Worm (Caenorhabditis elegans) whole organism, early embryonic: ENCODE results near the gene F54B8.1.

Experiments used
- B0310.2 ChIP-seq: sonication (generic microtip); optimal IDR thresholded peaks from 2 replicates; lab custom pipeline; 2016; ENCODE audit warnings: mild to moderate bottlenecking, missing genetic modification characterization, missing compliant biosample characterization
- F13C5.2 ChIP-seq: sonication (generic microtip); optimal IDR thresholded peaks from 2 replicates; lab custom pipeline; 2017; ENCODE audit warnings: mild to moderate bottlenecking, missing genetic modification characterization, inconsistent platforms, missing compliant biosample characterization
- aly-1 ChIP-seq: sonication (generic microtip); optimal IDR thresholded peaks from 2 replicates; lab custom pipeline; 2016; ENCODE audit warnings: missing genetic modification characterization, missing compliant biosample characterization
- ama-1 ChIP-seq: fragments of 150-350 bp; optimal IDR thresholded peaks from 2 replicates; lab custom pipeline; 2014
- ceh-13 ChIP-seq: fragments of 200-800 bp; sonication (Bioruptor generic); optimal IDR thresholded peaks from 2 replicates; lab custom pipeline; 2018; ENCODE audit warnings: mild to moderate bottlenecking, missing genetic modification characterization, missing compliant biosample characterization
- ceh-36 ChIP-seq: sonication (generic microtip); optimal IDR thresholded peaks from 2 replicates; lab custom pipeline; 2016; ENCODE audit warnings: missing genetic modification characterization, inconsistent platforms, missing compliant biosample characterization
- ets-7 ChIP-seq: sonication (generic microtip); optimal IDR thresholded peaks from 2 replicates; lab custom pipeline; 2016; ENCODE audit warnings: missing genotype, missing genetic modification characterization, missing compliant biosample characterization
- flt-1 ChIP-seq: fragments of 200-800 bp; sonication (Bioruptor generic); IDR thresholded peaks from 2 replicates; pipeline ENCODE4 v1.3.6; 2022; ENCODE audit warnings: missing genetic modification characterization, missing compliant biosample characterization
- hmbx-1 ChIP-seq: sonication (generic microtip); optimal IDR thresholded peaks from 2 replicates; lab custom pipeline; 2016; ENCODE audit warnings: mild to moderate bottlenecking, missing genetic modification characterization, missing compliant biosample characterization
- hmg-4 ChIP-seq: fragments of 200-800 bp; sonication (Bioruptor generic); optimal IDR thresholded peaks from 2 replicates; lab custom pipeline; 2018; ENCODE audit warnings: mild to moderate bottlenecking, missing genetic modification characterization, missing compliant biosample characterization
- hnd-1 ChIP-seq: sonication (generic microtip); optimal IDR thresholded peaks from 2 replicates; lab custom pipeline; 2016; ENCODE audit warnings: missing genetic modification characterization, missing compliant biosample characterization
- pes-1 ChIP-seq: fragments of 200-800 bp; sonication (Bioruptor generic); IDR thresholded peaks from 2 replicates; pipeline ENCODE4 v1.3.6; 2022; ENCODE audit warnings: missing genetic modification reagents, missing genetic modification characterization, missing compliant biosample characterization
- scrt-1 ChIP-seq: fragments of 200-800 bp; sonication (Bioruptor generic); IDR thresholded peaks from 2 replicates; pipeline ENCODE4 v1.3.6; 2022; ENCODE audit warnings: missing genetic modification characterization, missing compliant biosample characterization
- sea-1 ChIP-seq: fragments of 200-800 bp; sonication (Bioruptor generic); conservative IDR thresholded peaks from 2 replicates; pipeline ENCODE4 v1.3.6; 2022; ENCODE audit warnings: missing genetic modification characterization, missing compliant biosample characterization
- tbx-11 ChIP-seq: fragments of 200-800 bp; sonication (Bioruptor generic); IDR thresholded peaks from 2 replicates; pipeline ENCODE4 v1.3.6; 2022; ENCODE audit warnings: missing genetic modification characterization, missing compliant biosample characterization
- tbx-37 ChIP-seq: fragments of 200-800 bp; sonication (Bioruptor generic); conservative IDR thresholded peaks from 2 replicates; pipeline ENCODE4 v1.3.6; 2022; ENCODE audit warnings: missing genetic modification reagents, missing genetic modification characterization, missing compliant biosample characterization
- tra-4 ChIP-seq: sonication (generic microtip); optimal IDR thresholded peaks from 2 replicates; lab custom pipeline; 2017; ENCODE audit warnings: missing genetic modification characterization, missing compliant biosample characterization

The F54B8.1 gene

ce11 chrV:15779128-15779729, 31.3 kb upstream of the F54B8.1 start, which contains the start of the genes nhr-285 and irld-52:
TSS of gene nhr-285 (minus strand) at chrV:15779228.
TSS of gene irld-52 (plus strand) at chrV:15779679.
- no peak for TF ChIP-seq hnd-1 (tag; lab: Kevin White, UChicago)
- TF ChIP-seq pes-1 (GFP tag; lab: Robert Waterston, UW): no peak
- TF ChIP-seq flt-1 (GFP tag; lab: Robert Waterston, UW): no peak
- no peak for TF ChIP-seq sea-1
- no peak for TF ChIP-seq ets-7 (tag; lab: Kevin White, UChicago)
- TF ChIP-seq tbx-37 (GFP tag; lab: Robert Waterston, UW): no peak
- TF ChIP-seq scrt-1 (GFP tag; lab: Robert Waterston, UW): no peak
- no peak for TF ChIP-seq aly-1 (tag; lab: Kevin White, UChicago)
- TF ChIP-seq hmbx-1: no peak
- no peak for TF ChIP-seq tbx-11
- TF ChIP-seq hmg-4 (GFP tag; lab: Kevin White, UChicago): no peak
- no peak for TF ChIP-seq F13C5.2

ce11 chrV:15781086-15781485, 29.5 kb upstream of the F54B8.1 start, which contains the start of gene T26E4.2:
TSS of gene T26E4.2 (plus strand) at chrV:15781386.
- no peak for TF ChIP-seq hmbx-1
- TF ChIP-seq tbx-37 (GFP tag; lab: Robert Waterston, UW): no peak
- no peak for TF ChIP-seq F13C5.2
- TF ChIP-seq B0310.2: no peak
- no peak for TF ChIP-seq flt-1 (GFP tag; lab: Robert Waterston, UW)
- no peak for TF ChIP-seq ama-1 (lab: Kevin White, UChicago)
- no peak for TF ChIP-seq hnd-1 (tag; lab: Kevin White, UChicago)

- no peak for TF ChIP-seq ceh-13 (GFP tag; lab: Kevin White, UChicago)
Observed at ce11 chrV:15782494-15782893, 28.1 kb upstream of the F54B8.1 start, which contains the start of gene T26E4.3. TSS of gene T26E4.3 (plus strand) at chrV:15782794.

- no peak for TF ChIP-seq ceh-13 (GFP tag; lab: Kevin White, UChicago)
- no peak for TF ChIP-seq flt-1 (GFP tag; lab: Robert Waterston, UW)
- no peak for TF ChIP-seq tbx-37 (GFP tag; lab: Robert Waterston, UW)
- no peak for TF ChIP-seq hnd-1 (tag; lab: Kevin White, UChicago)
- TF ChIP-seq B0310.2: no peak
- no peak for TF ChIP-seq ama-1 (lab: Kevin White, UChicago)
- no peak for TF ChIP-seq tbx-11
- no peak for TF ChIP-seq ceh-36
- TF ChIP-seq sea-1: no peak
- no peak for TF ChIP-seq F13C5.2
- no peak for TF ChIP-seq aly-1 (tag; lab: Kevin White, UChicago)
- no peak for TF ChIP-seq scrt-1 (GFP tag; lab: Robert Waterston, UW)
- no peak for TF ChIP-seq hmbx-1
- no peak for TF ChIP-seq tra-4 (tag; lab: Kevin White, UChicago)
- no peak for TF ChIP-seq hmg-4 (GFP tag; lab: Kevin White, UChicago)
- no peak for TF ChIP-seq ets-7 (tag; lab: Kevin White, UChicago)
- no peak for TF ChIP-seq pes-1 (GFP tag; lab: Robert Waterston, UW)
Observed at ce11 chrV:15792409-15792808, 18.1 kb upstream of the F54B8.1 start, which contains the start of gene T26E4.4. TSS of gene T26E4.4 (minus strand) at chrV:15792509.

- TF ChIP-seq pes-1 (GFP tag; lab: Robert Waterston, UW): no peak
- TF ChIP-seq sea-1: no peak
- no peak for TF ChIP-seq hmbx-1
- TF ChIP-seq ceh-13 (GFP tag; lab: Kevin White, UChicago): no peak
- TF ChIP-seq tra-4 (tag; lab: Kevin White, UChicago): no peak
- no peak for TF ChIP-seq flt-1 (GFP tag; lab: Robert Waterston, UW)
- no peak for TF ChIP-seq ets-7 (tag; lab: Kevin White, UChicago)
- TF ChIP-seq ceh-36: no peak
- TF ChIP-seq tbx-11: no peak
- TF ChIP-seq aly-1 (tag; lab: Kevin White, UChicago): no peak
- no peak for TF ChIP-seq B0310.2
- TF ChIP-seq hnd-1 (tag; lab: Kevin White, UChicago): no peak
- TF ChIP-seq ama-1 (lab: Kevin White, UChicago): no peak
- no peak for TF ChIP-seq scrt-1 (GFP tag; lab: Robert Waterston, UW)
- TF ChIP-seq F13C5.2: no peak
- TF ChIP-seq tbx-37 (GFP tag; lab: Robert Waterston, UW): no peak
- no peak for TF ChIP-seq hmg-4 (GFP tag; lab: Kevin White, UChicago)
Observed at ce11 chrV:15793270-15793669, 17.3 kb upstream of the F54B8.1 start, which contains the start of gene T26E4.7. TSS of gene T26E4.7 (plus strand) at chrV:15793570.

- TF ChIP-seq ets-7 (tag; lab: Kevin White, UChicago) (no peak), hnd-1 (tag; lab: Kevin White, UChicago) (no peak), ceh-36 (no peak), ama-1 (lab: Kevin White, UChicago) (no peak), hmg-4 (GFP tag; lab: Kevin White, UChicago) (no peak), aly-1 (tag; lab: Kevin White, UChicago) (no peak), F13C5.2 (no peak), ceh-13 (GFP tag; lab: Kevin White, UChicago) (no peak), pes-1 (GFP tag; lab: Robert Waterston, UW) (no peak), B0310.2 (no peak), tra-4 (tag; lab: Kevin White, UChicago) (no peak), sea-1 (no peak), hmbx-1 (no peak), tbx-11 (no peak), scrt-1 (GFP tag; lab: Robert Waterston, UW) (no peak), flt-1 (GFP tag; lab: Robert Waterston, UW) (no peak), tbx-37 (GFP tag; lab: Robert Waterston, UW) (no peak)
Observed at ce11 chrV:15796087-15796486, 14.5 kb upstream of the F54B8.1 start, which contains the start of gene nhr-223. TSS of gene nhr-223 (plus strand) at chrV:15796387.

ce11 chrV:15798108-15798507, 12.4 kb upstream of the F54B8.1 start, which contains the start of gene T26E4.10:
TSS of gene T26E4.10 (minus strand) at chrV:15798208.
- TF ChIP-seq aly-1 (tag; lab: Kevin White, UChicago) (no peak), tra-4 (tag; lab: Kevin White, UChicago) (no peak), ama-1 (lab: Kevin White, UChicago) (no peak), hmbx-1 (no peak), flt-1 (GFP tag; lab: Robert Waterston, UW) (no peak), pes-1 (GFP tag; lab: Robert Waterston, UW) (no peak), sea-1 (no peak), tbx-11 (no peak), ets-7 (tag; lab: Kevin White, UChicago) (no peak), ceh-36 (no peak), ceh-13 (GFP tag; lab: Kevin White, UChicago) (no peak), scrt-1 (GFP tag; lab: Robert Waterston, UW) (no peak), hnd-1 (tag; lab: Kevin White, UChicago) (no peak), tbx-37 (GFP tag; lab: Robert Waterston, UW) (no peak)
